Worm (Caenorhabditis elegans) whole organism, L4 larva: ENCODE data around the gene memi-2.

Experiments used
- D1046.2 ChIP-seq: fragments of 200-800 bp; sonication (Bioruptor generic); IDR thresholded peaks from 2 replicates; pipeline ENCODE4 v1.3.6; 2022; ENCODE audit warnings: missing genetic modification characterization, missing compliant biosample characterization
- F49E8.2 ChIP-seq: sonication (generic microtip); optimal IDR thresholded peaks from 2 replicates; lab custom pipeline; 2016; ENCODE audit warnings: missing compliant biosample characterization, mild to moderate bottlenecking, missing genetic modification characterization, borderline replicate concordance
- R02D3.7 ChIP-seq: fragments of 150-350 bp; sonication (generic microtip); optimal IDR thresholded peaks from 3 replicates; lab custom pipeline; 2014; ENCODE audit warnings: missing biosample characterization, missing genetic modification characterization
- ZK546.5 ChIP-seq, 2 experiments: sonication (generic microtip); optimal IDR thresholded peaks; 2 replicates each; lab custom pipeline; 2017; ENCODE audit warnings: missing biosample characterization in 2 of 2, missing genetic modification characterization in 2 of 2
- aha-1 ChIP-seq: fragments of 150-350 bp; peaks from one replicate; lab custom pipeline; 2014; ENCODE audit warnings: missing biosample characterization, missing genetic modification characterization
- ama-1 ChIP-seq: fragments of 150-350 bp; optimal IDR thresholded peaks from 2 replicates; lab custom pipeline; 2014; ENCODE audit warnings: inconsistent platforms, mixed read lengths
- arid-1 ChIP-seq: fragments of 200-800 bp; sonication (Bioruptor generic); conservative IDR thresholded peaks from 2 replicates; pipeline ENCODE4 v1.3.6; 2022; ENCODE audit warnings: missing genetic modification reagents, missing genetic modification characterization, missing compliant biosample characterization
- attf-4 ChIP-seq: sonication (generic microtip); optimal IDR thresholded peaks from 3 replicates; lab custom pipeline; 2017; ENCODE audit warnings: missing biosample characterization, missing genetic modification characterization
- ceh-62 ChIP-seq: sonication (generic microtip); optimal IDR thresholded peaks from 2 replicates; lab custom pipeline; 2017; ENCODE audit warnings: missing biosample characterization, missing genetic modification characterization
- daf-16 ChIP-seq, 3 experiments: sonication (generic microtip); optimal IDR thresholded peaks; 2 replicates each; lab custom pipeline; 2016 to 2017; ENCODE audit warnings: missing genetic modification characterization in 3 of 3, missing genetic modification reagents in 3 of 3, mild to moderate bottlenecking in 2 of 3, missing compliant biosample characterization in 2 of 3, missing biosample characterization in 1 of 3, moderate library complexity in 1 of 3
- dmd-6 ChIP-seq: fragments of 200-800 bp; sonication (Bioruptor generic); IDR thresholded peaks from 2 replicates; pipeline ENCODE4 v1.3.6; 2022; ENCODE audit warnings: missing genetic modification reagents, missing genetic modification characterization, missing compliant biosample characterization
- dmd-8 ChIP-seq: fragments of 200-800 bp; sonication (Bioruptor generic); IDR thresholded peaks from 2 replicates; pipeline ENCODE4 v1.3.6; 2022; ENCODE audit warnings: missing genetic modification characterization, missing compliant biosample characterization
- dpl-1 ChIP-seq: fragments of 150-350 bp; optimal IDR thresholded peaks from 2 replicates; lab custom pipeline; 2014; ENCODE audit warnings: missing biosample characterization, missing genetic modification reagents, missing genetic modification characterization
- gei-8 ChIP-seq: fragments of 200-800 bp; sonication (Bioruptor generic); optimal IDR thresholded peaks from 2 replicates; lab custom pipeline; 2018; ENCODE audit warnings: mild to moderate bottlenecking, missing genetic modification characterization, missing compliant biosample characterization
- hif-1 ChIP-seq, 2 experiments: sonication (generic microtip); optimal IDR thresholded peaks; 2 replicates each; lab custom pipeline; 2016 to 2017; ENCODE audit warnings: missing compliant biosample characterization in 2 of 2, missing genetic modification characterization in 2 of 2, missing genetic modification reagents in 2 of 2, missing genotype in 2 of 2, mild to moderate bottlenecking in 1 of 2
- hlh-11 ChIP-seq: fragments of 200-800 bp; sonication (Bioruptor generic); optimal IDR thresholded peaks from 2 replicates; lab custom pipeline; 2018; ENCODE audit warnings: mild to moderate bottlenecking, missing genetic modification characterization, missing compliant biosample characterization
- hlh-30 ChIP-seq: sonication (generic microtip); optimal IDR thresholded peaks from 2 replicates; lab custom pipeline; 2017; ENCODE audit warnings: antibody characterized with exemption, mild to moderate bottlenecking, missing genetic modification characterization, missing compliant biosample characterization; ENCODE audit not compliant: insufficient read depth
- hmg-1.1 ChIP-seq: fragments of 200-800 bp; sonication (Bioruptor generic); IDR thresholded peaks from 2 replicates; pipeline ENCODE4 v1.3.6; 2022; ENCODE audit warnings: missing genetic modification reagents, missing genetic modification characterization, missing compliant biosample characterization
- lin-15B ChIP-seq: fragments of 150-350 bp; sonication (generic microtip); optimal IDR thresholded peaks from 3 replicates; lab custom pipeline; 2014; ENCODE audit warnings: missing biosample characterization, missing genetic modification characterization
- lin-29 ChIP-seq: fragments of 200-800 bp; sonication (Bioruptor generic); IDR thresholded peaks from 2 replicates; pipeline ENCODE4 v1.3.6; 2022; ENCODE audit warnings: missing genetic modification reagents, missing genetic modification characterization, missing compliant biosample characterization
- lin-38 ChIP-seq: fragments of 200-800 bp; sonication (Bioruptor generic); IDR thresholded peaks from 2 replicates; pipeline ENCODE4 v1.3.6; 2022; ENCODE audit warnings: missing genetic modification reagents, missing genetic modification characterization, missing compliant biosample characterization
- lir-3 ChIP-seq: sonication (generic microtip); optimal IDR thresholded peaks from 2 replicates; lab custom pipeline; 2016; ENCODE audit warnings: mild to moderate bottlenecking, missing genetic modification characterization, missing compliant biosample characterization
- madf-5 ChIP-seq, 2 experiments: fragments of 200-800 bp; sonication (Bioruptor generic); IDR thresholded peaks; 2 replicates each; pipeline ENCODE4 v1.3.6; 2022; ENCODE audit warnings: missing compliant biosample characterization in 2 of 2, missing genetic modification characterization in 2 of 2
- mep-1 ChIP-seq: fragments of 150-350 bp; sonication (generic microtip); optimal IDR thresholded peaks from 3 replicates; lab custom pipeline; 2014; ENCODE audit warnings: missing biosample characterization, missing genetic modification characterization
- mxl-2 ChIP-seq: fragments of 200-800 bp; sonication (Bioruptor generic); conservative IDR thresholded peaks from 2 replicates; pipeline ENCODE4 v1.3.6; 2022; ENCODE audit warnings: missing genetic modification reagents, missing genetic modification characterization, missing compliant biosample characterization
- nhr-10 ChIP-seq: fragments of 150-350 bp; optimal IDR thresholded peaks from 2 replicates; lab custom pipeline; 2014; ENCODE audit warnings: missing biosample characterization, missing genetic modification characterization
- nhr-11 ChIP-seq: fragments of 150-350 bp; optimal IDR thresholded peaks from 2 replicates; lab custom pipeline; 2014; ENCODE audit warnings: missing biosample characterization, missing genetic modification characterization
- nhr-6 ChIP-seq: fragments of 150-350 bp; optimal IDR thresholded peaks from 2 replicates; lab custom pipeline; 2014; ENCODE audit warnings: missing biosample characterization, missing genetic modification characterization
- pha-4 ChIP-seq, 2 experiments: fragments of 150-350 bp in 1 of 2; fragments of 200-800 bp in 1 of 2; sonication (Bioruptor generic) in 1 of 2; IDR thresholded peaks in 1 of 2; optimal IDR thresholded peaks in 1 of 2; 2 replicates each; pipeline versions ENCODE4 v1.3.6 to Lab custom; 2014 to 2022; ENCODE audit warnings: missing genetic modification characterization in 2 of 2, missing genetic modification reagents in 2 of 2, missing biosample characterization in 1 of 2, missing compliant biosample characterization in 1 of 2
- php-3 ChIP-seq: fragments of 200-800 bp; sonication (Bioruptor generic); IDR thresholded peaks from 2 replicates; pipeline ENCODE4 v1.3.6; 2022; ENCODE audit warnings: missing genetic modification reagents, missing genetic modification characterization, missing compliant biosample characterization
- set-16 ChIP-seq: fragments of 200-800 bp; sonication (Bioruptor generic); IDR thresholded peaks from 2 replicates; pipeline ENCODE4 v1.3.6; 2022; ENCODE audit warnings: missing genetic modification reagents, missing genetic modification characterization, missing compliant biosample characterization
- snpc-4 ChIP-seq: fragments of 150-350 bp; optimal IDR thresholded peaks from 2 replicates; lab custom pipeline; 2014; ENCODE audit warnings: missing biosample characterization, missing genetic modification characterization
- tag-97 ChIP-seq: fragments of 200-800 bp; sonication (Bioruptor generic); IDR thresholded peaks from 2 replicates; pipeline ENCODE4 v1.3.6; 2022; ENCODE audit warnings: missing genetic modification characterization, missing compliant biosample characterization
- unc-130 ChIP-seq: sonication (generic microtip); optimal IDR thresholded peaks from 2 replicates; lab custom pipeline; 2016; ENCODE audit warnings: missing genetic modification reagents, missing genetic modification characterization, missing compliant biosample characterization
- unc-62 ChIP-seq, 3 experiments: fragments of 150-350 bp in 1 of 3; sonication (generic microtip); optimal IDR thresholded peaks in 2 of 3; peaks in 1 of 3; 1 replicate in 1 of 3; 2 replicates in 2 of 3; lab custom pipeline; 2014 to 2017; ENCODE audit warnings: missing biosample characterization in 3 of 3, missing genetic modification characterization in 3 of 3, missing genetic modification reagents in 3 of 3, missing genotype in 1 of 3
- vab-7 ChIP-seq: fragments of 200-800 bp; sonication (Bioruptor generic); IDR thresholded peaks from 2 replicates; pipeline ENCODE4 v1.3.6; 2022; ENCODE audit warnings: missing genetic modification reagents, missing genetic modification characterization, missing compliant biosample characterization
- zag-1 ChIP-seq: fragments of 150-350 bp; optimal IDR thresholded peaks from 2 replicates; lab custom pipeline; 2014; ENCODE audit warnings: missing biosample characterization, missing genetic modification characterization

The memi-2 gene

ce11 chrIV:13386043-13386442, 14.3 kb downstream of the memi-2 start, which contains the start of the genes Y62E10A.20, Y62E10A.23 and mdt-9 (continued):
- TF ChIP-seq ceh-62 (tag; lab: Kevin White, UChicago), result no peak
- no peak for TF ChIP-seq ZK546.5 (tag; optimal IDR thresholded peaks at IDR 0.05; lab: Kevin White, UChicago)
- TF ChIP-seq, all 104 proteins: peak for 28

DNA sequence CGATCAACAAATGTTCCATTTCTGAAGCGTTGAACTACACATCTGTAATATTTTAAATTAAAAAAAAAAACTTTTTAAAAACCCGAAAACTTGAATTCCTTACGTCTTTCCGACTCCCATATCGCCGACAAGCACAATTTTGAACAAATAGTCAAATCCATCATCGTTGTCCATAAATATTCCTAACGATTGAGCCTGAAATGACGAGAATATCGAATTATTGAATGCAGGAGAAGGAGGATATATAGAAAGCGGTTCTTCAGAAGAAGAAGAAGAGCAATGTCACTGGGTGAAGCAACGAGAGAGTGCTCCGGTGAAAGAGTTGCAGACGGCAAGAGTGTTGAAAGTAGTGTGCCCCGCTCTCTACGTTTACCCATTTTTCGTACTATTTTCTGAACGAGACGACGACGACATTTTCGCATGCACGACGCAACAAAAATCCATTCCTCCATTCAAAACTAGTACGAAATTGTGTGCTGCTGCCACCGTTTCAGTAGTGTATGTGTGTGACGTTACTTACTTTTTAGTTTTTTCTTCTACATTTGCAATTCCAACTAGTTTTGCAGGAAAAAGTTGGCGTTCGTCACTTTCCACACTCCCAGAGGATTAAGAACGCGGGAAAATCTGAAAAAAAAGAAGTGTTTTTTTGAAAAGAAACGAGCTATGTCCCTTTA, 16.4 kb downstream of the memi-2 start, which contains the start of gene rab-19:
Gene rab-19 (minus strand): TSS at position 624 of the 674 bp plus-strand sequence.
- TF ChIP-seq hlh-30 (tag; lab: Kevin White, UChicago) (no peak), php-3 (GFP tag; lab: Robert Waterston, UW) (no peak), R02D3.7 (no peak), mxl-2 (no peak), lin-29 (no peak), hif-1 (tag; optimal IDR thresholded peaks at IDR 0.05; lab: Kevin White, UChicago) (peak in 1 of 2 experiments; percentile 19), mep-1 (tag; lab: Kevin White, UChicago) (peak; percentile 10), arid-1 (GFP tag; lab: Robert Waterston, UW) (no peak), daf-16 (GFP tag; optimal IDR thresholded peaks at IDR 0.05; lab: Kevin White, UChicago) (no peak), daf-16 (tag; optimal IDR thresholded peaks at IDR 0.05; lab: Kevin White, UChicago) (no peak), lin-38 (GFP tag; lab: Robert Waterston, UW) (peak; percentile 32; the same call in 1 of the 2 replicates), nhr-11 (tag; lab: Kevin White, UChicago) (no peak), pha-4 (GFP tag; IDR thresholded peaks at IDR 0.05; lab: Robert Waterston, UW) (no peak), pha-4 (tag; optimal IDR thresholded peaks at IDR 0.05; lab: Kevin White, UChicago) (no peak), madf-5 (GFP tag; IDR thresholded peaks at IDR 0.05; lab: Robert Waterston, UW) (no peak), hmg-1.1 (GFP tag; lab: Robert Waterston, UW) (0 out of 2 replicates have a peak, but pooled peaks have one; percentile 40), aha-1 (tag; lab: Kevin White, UChicago) (peak; percentile 60), nhr-6 (no peak), nhr-10 (tag; lab: Kevin White, UChicago) (no peak)

DNA sequence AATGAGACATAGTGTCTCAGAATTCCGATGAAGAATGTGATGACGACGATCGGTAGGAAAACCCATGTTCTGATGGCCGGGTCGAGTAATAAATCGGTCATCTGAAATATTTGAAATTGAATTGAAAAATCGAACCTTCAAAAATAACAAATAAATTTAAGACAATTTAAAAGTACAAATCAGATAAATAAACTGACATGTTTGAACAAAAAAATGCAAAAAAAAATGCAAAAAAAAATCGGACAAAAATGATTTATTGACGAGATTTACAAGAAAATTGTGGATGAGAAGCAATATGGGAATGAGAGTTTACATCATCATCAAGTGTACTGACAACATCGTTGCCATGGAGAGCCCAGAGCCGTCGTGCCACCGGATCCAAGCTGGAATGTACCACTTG, 18.5 kb downstream of the memi-2 start, which contains the start of gene emc-3:
Gene emc-3 (minus strand): TSS at position 101 of the 400 bp plus-strand sequence.
- TF ChIP-seq pha-4 (GFP tag; IDR thresholded peaks at IDR 0.05; lab: Robert Waterston, UW) (no peak), pha-4 (tag; optimal IDR thresholded peaks at IDR 0.05; lab: Kevin White, UChicago) (no peak), dmd-6 (GFP tag; lab: Robert Waterston, UW) (no peak), lin-15B (tag; lab: Kevin White, UChicago) (no peak), snpc-4 (tag; lab: Kevin White, UChicago) (no peak), tag-97 (GFP tag; lab: Robert Waterston, UW) (no peak), hlh-11 (tag; lab: Kevin White, UChicago) (no peak)

- no peak for TF ChIP-seq mep-1 (tag; lab: Kevin White, UChicago)
- TF ChIP-seq unc-130, result no peak
- TF ChIP-seq vab-7 (GFP tag; lab: Robert Waterston, UW), result no peak
- no peak for TF ChIP-seq F49E8.2 (tag; lab: Kevin White, UChicago)
- no peak for TF ChIP-seq lin-38 (GFP tag; lab: Robert Waterston, UW)
- no peak for TF ChIP-seq lir-3 (tag; lab: Kevin White, UChicago)
- no peak for TF ChIP-seq D1046.2 (GFP tag; lab: Robert Waterston, UW)
- no peak for TF ChIP-seq attf-4 (tag; lab: Kevin White, UChicago)
- no peak for TF ChIP-seq unc-62 (GFP tag; optimal IDR thresholded peaks at IDR 0.05 in 1 of 2; lab: Kevin White, UChicago)
- TF ChIP-seq unc-62 (tag; optimal IDR thresholded peaks at IDR 0.05; lab: Kevin White, UChicago), result no peak
- no peak for TF ChIP-seq set-16
- no peak for TF ChIP-seq zag-1 (tag; lab: Kevin White, UChicago)
- TF ChIP-seq dmd-8 (GFP tag; lab: Robert Waterston, UW), result no peak
- TF ChIP-seq ama-1 (lab: Kevin White, UChicago), result no peak
- no peak for TF ChIP-seq aha-1 (tag; lab: Kevin White, UChicago)
- TF ChIP-seq dmd-6 (GFP tag; lab: Robert Waterston, UW), result no peak
- TF ChIP-seq gei-8 (GFP tag; lab: Kevin White, UChicago), result no peak
- no peak for TF ChIP-seq dpl-1 (GFP tag; lab: Kevin White, UChicago)
Measured at ce11 chrIV:13380506-13380905, 19.8 kb downstream of the memi-2 start.
